Worm (Caenorhabditis elegans) whole organism, mixed stage, embryonic: ENCODE results near the gene C07E3.10.

Experiments used
- M03D4.4 ChIP-seq: sonication (generic microtip); optimal IDR thresholded peaks from 2 replicates; lab custom pipeline; 2017; ENCODE audit warnings: mild to moderate bottlenecking, missing genetic modification characterization, missing compliant biosample characterization
- bed-3 ChIP-seq: fragments of 200-800 bp; sonication (Bioruptor generic); optimal IDR thresholded peaks from 3 replicates; lab custom pipeline; 2018; ENCODE audit warnings: mild to moderate bottlenecking, missing genetic modification characterization, moderate library complexity, missing compliant biosample characterization
- ceh-39 ChIP-seq: fragments of 150-350 bp; optimal IDR thresholded peaks from 2 replicates; lab custom pipeline; 2014; ENCODE audit warnings: missing biosample characterization, missing genetic modification characterization
- ceh-83 ChIP-seq: fragments of 200-800 bp; sonication (Bioruptor generic); optimal IDR thresholded peaks from 2 replicates; lab custom pipeline; 2018; ENCODE audit warnings: mild to moderate bottlenecking, missing genetic modification characterization, missing compliant biosample characterization
- ces-1 ChIP-seq: fragments of 150-350 bp; optimal IDR thresholded peaks from 2 replicates; lab custom pipeline; 2014; ENCODE audit warnings: missing biosample characterization, missing genetic modification reagents, missing genetic modification characterization
- cnd-1 ChIP-seq: fragments of 200-800 bp; sonication (Bioruptor generic); optimal IDR thresholded peaks from 2 replicates; lab custom pipeline; 2018; ENCODE audit warnings: mild to moderate bottlenecking, missing genetic modification characterization, missing compliant biosample characterization
- drap-1 ChIP-seq: fragments of 200-800 bp; sonication (Bioruptor generic); optimal IDR thresholded peaks from 3 replicates; lab custom pipeline; 2018; ENCODE audit warnings: mild to moderate bottlenecking, missing genetic modification characterization, missing compliant biosample characterization
- elt-1 ChIP-seq: sonication (generic microtip); optimal IDR thresholded peaks from 2 replicates; lab custom pipeline; 2017; ENCODE audit warnings: missing genetic modification characterization, mild to moderate bottlenecking, missing compliant biosample characterization, antibody characterized with exemption, moderate library complexity, borderline replicate concordance; ENCODE audit not compliant: insufficient read depth
- elt-3 ChIP-seq: fragments of 150-350 bp; optimal IDR thresholded peaks from 2 replicates; lab custom pipeline; 2014; ENCODE audit warnings: missing biosample characterization, missing genetic modification characterization
- flh-1 ChIP-seq: fragments of 200-800 bp; sonication (Bioruptor generic); optimal IDR thresholded peaks from 2 replicates; lab custom pipeline; 2018; ENCODE audit warnings: mild to moderate bottlenecking, missing genetic modification characterization, moderate library complexity, missing compliant biosample characterization
- ham-2 ChIP-seq: fragments of 200-800 bp; sonication (Bioruptor generic); optimal IDR thresholded peaks from 2 replicates; lab custom pipeline; 2018; ENCODE audit warnings: mild to moderate bottlenecking, missing genetic modification characterization, missing compliant biosample characterization
- hlh-1 ChIP-seq: fragments of 150-350 bp; optimal IDR thresholded peaks from 2 replicates; lab custom pipeline; 2014; ENCODE audit warnings: missing biosample characterization, missing genetic modification reagents, missing genetic modification characterization
- lin-13 ChIP-seq: fragments of 150-350 bp; optimal IDR thresholded peaks from 2 replicates; lab custom pipeline; 2014; ENCODE audit warnings: missing biosample characterization, missing genetic modification characterization
- lin-32 ChIP-seq: fragments of 200-800 bp; sonication (Bioruptor generic); optimal IDR thresholded peaks from 2 replicates; lab custom pipeline; 2018; ENCODE audit warnings: mild to moderate bottlenecking, missing genetic modification characterization, missing compliant biosample characterization
- lsy-2 ChIP-seq: fragments of 150-350 bp; optimal IDR thresholded peaks from 2 replicates; lab custom pipeline; 2014; ENCODE audit warnings: missing biosample characterization, missing genetic modification characterization
- mab-5 ChIP-seq: fragments of 150-350 bp; optimal IDR thresholded peaks from 2 replicates; lab custom pipeline; 2014; ENCODE audit warnings: missing biosample characterization, missing genetic modification characterization
- mep-1 ChIP-seq: fragments of 150-350 bp; optimal IDR thresholded peaks from 2 replicates; lab custom pipeline; 2017; ENCODE audit warnings: missing biosample characterization, missing genetic modification reagents, missing genetic modification characterization, inconsistent platforms
- mls-2 ChIP-seq: sonication (generic microtip); optimal IDR thresholded peaks from 2 replicates; lab custom pipeline; 2016; ENCODE audit warnings: mild to moderate bottlenecking, missing genetic modification characterization, moderate library complexity, missing compliant biosample characterization
- nhr-12 ChIP-seq: fragments of 150-350 bp; optimal IDR thresholded peaks from 2 replicates; lab custom pipeline; 2014; ENCODE audit warnings: missing biosample characterization, missing genetic modification characterization
- nhr-237 ChIP-seq: fragments of 150-350 bp; optimal IDR thresholded peaks from 2 replicates; lab custom pipeline; 2014; ENCODE audit warnings: missing biosample characterization, missing genetic modification characterization
- nhr-28 ChIP-seq: fragments of 150-350 bp; optimal IDR thresholded peaks from 2 replicates; lab custom pipeline; 2014; ENCODE audit warnings: missing biosample characterization, missing genetic modification characterization
- nhr-76 ChIP-seq: sonication (generic microtip); optimal IDR thresholded peaks from 2 replicates; lab custom pipeline; 2017; ENCODE audit warnings: missing biosample characterization, missing genetic modification characterization
- sem-2 ChIP-seq: fragments of 200-800 bp; sonication (Bioruptor generic); optimal IDR thresholded peaks from 2 replicates; lab custom pipeline; 2018; ENCODE audit warnings: mild to moderate bottlenecking, missing genetic modification characterization, missing compliant biosample characterization
- snpc-4 ChIP-seq: fragments of 150-350 bp; optimal IDR thresholded peaks from 2 replicates; lab custom pipeline; 2014; ENCODE audit warnings: missing biosample characterization, missing genetic modification characterization
- sptf-1 ChIP-seq: sonication (generic microtip); optimal IDR thresholded peaks from 2 replicates; lab custom pipeline; 2017; ENCODE audit warnings: mild to moderate bottlenecking, missing genetic modification characterization, moderate library complexity, missing compliant biosample characterization
- tbx-8 ChIP-seq: fragments of 200-800 bp; sonication (Bioruptor generic); optimal IDR thresholded peaks from 2 replicates; lab custom pipeline; 2018; ENCODE audit warnings: mild to moderate bottlenecking, missing genetic modification characterization, moderate library complexity, missing compliant biosample characterization
- unc-120 ChIP-seq: sonication (generic microtip); optimal IDR thresholded peaks from 2 replicates; lab custom pipeline; 2017; ENCODE audit warnings: missing genetic modification characterization, missing compliant biosample characterization; ENCODE audit not compliant: poor library complexity, severe bottlenecking
- unc-39 ChIP-seq: fragments of 150-350 bp; optimal IDR thresholded peaks from 2 replicates; lab custom pipeline; 2014; ENCODE audit warnings: missing biosample characterization, missing genetic modification characterization
- unc-62 ChIP-seq: fragments of 150-350 bp; optimal IDR thresholded peaks from 2 replicates; lab custom pipeline; 2014; ENCODE audit warnings: missing biosample characterization, missing genetic modification reagents, missing genetic modification characterization
- ztf-11 ChIP-seq: fragments of 150-350 bp; optimal IDR thresholded peaks from 2 replicates; lab custom pipeline; 2014; ENCODE audit warnings: missing biosample characterization, missing genetic modification characterization

The C07E3.10 gene

DNA sequence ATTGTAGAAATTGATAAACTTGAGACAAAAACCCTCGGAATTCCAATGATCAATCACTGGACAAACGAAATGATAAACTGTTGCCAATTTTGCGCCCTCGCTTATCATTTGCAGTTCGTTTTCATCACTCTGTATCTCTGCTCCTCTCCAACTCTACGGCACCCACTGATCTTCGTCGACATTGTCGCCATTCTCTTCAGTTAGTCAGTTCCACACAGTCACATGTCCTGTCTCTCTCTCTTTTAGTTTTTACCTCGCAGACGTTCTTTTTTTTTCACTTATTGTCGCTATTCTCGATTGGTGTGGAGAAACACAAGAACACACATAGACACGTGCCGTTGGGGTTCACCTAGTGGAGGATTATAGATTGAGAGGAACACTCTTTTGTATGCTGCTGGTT lies 42.9 kb downstream of the C07E3.10 start:
- no peak for TF ChIP-seq lsy-2
- TF ChIP-seq ztf-11 (tag; lab: Kevin White, UChicago): no peak
- TF ChIP-seq ceh-83: no peak
- TF ChIP-seq nhr-76 (tag; lab: Kevin White, UChicago): no peak
- TF ChIP-seq M03D4.4 (tag; lab: Kevin White, UChicago): no peak
- no peak for TF ChIP-seq mep-1 (tag; lab: Kevin White, UChicago)
- no peak for TF ChIP-seq mls-2
- no peak for TF ChIP-seq unc-39 (tag; lab: Kevin White, UChicago)
- TF ChIP-seq nhr-12 (tag; lab: Kevin White, UChicago): no peak
- TF ChIP-seq ham-2 (GFP tag; lab: Kevin White, UChicago): no peak
- no peak for TF ChIP-seq hlh-1 (tag; lab: Kevin White, UChicago)
- TF ChIP-seq nhr-237 (tag; lab: Kevin White, UChicago): no peak

DNA sequence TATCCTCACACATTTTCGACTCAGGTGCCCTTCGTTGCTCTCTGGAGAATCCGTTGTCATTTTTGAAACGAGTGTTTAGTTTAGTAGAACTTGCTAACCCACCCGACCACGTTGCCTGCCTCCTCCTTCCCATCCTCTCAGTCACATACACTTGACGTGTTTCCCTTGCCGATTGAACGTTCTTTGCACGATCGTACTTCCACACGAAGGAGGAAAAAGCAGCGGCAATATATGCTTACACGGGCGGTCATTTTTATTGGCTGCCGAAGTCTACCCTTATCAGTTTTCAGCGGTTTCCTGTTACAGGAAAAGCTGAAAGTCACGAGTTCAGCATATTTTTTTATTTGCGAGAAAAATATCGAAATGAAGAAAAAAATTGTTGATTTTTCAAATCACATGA lies 43.6 kb downstream of the C07E3.10 start:
- TF ChIP-seq nhr-28 (tag; lab: Kevin White, UChicago) (no peak), tbx-8 (GFP tag; lab: Kevin White, UChicago) (no peak), unc-62 (GFP tag; lab: Kevin White, UChicago) (no peak), bed-3 (GFP tag; lab: Kevin White, UChicago) (no peak), mls-2 (no peak), lsy-2 (no peak), cnd-1 (no peak), ztf-11 (tag; lab: Kevin White, UChicago) (no peak), elt-3 (no peak), flh-1 (GFP tag; lab: Kevin White, UChicago) (no peak), M03D4.4 (tag; lab: Kevin White, UChicago) (no peak), lin-13 (tag; lab: Kevin White, UChicago) (no peak), sem-2 (no peak), hlh-1 (tag; lab: Kevin White, UChicago) (no peak), ceh-83 (no peak), drap-1 (GFP tag; lab: Kevin White, UChicago) (no peak), mab-5 (no peak)

DNA sequence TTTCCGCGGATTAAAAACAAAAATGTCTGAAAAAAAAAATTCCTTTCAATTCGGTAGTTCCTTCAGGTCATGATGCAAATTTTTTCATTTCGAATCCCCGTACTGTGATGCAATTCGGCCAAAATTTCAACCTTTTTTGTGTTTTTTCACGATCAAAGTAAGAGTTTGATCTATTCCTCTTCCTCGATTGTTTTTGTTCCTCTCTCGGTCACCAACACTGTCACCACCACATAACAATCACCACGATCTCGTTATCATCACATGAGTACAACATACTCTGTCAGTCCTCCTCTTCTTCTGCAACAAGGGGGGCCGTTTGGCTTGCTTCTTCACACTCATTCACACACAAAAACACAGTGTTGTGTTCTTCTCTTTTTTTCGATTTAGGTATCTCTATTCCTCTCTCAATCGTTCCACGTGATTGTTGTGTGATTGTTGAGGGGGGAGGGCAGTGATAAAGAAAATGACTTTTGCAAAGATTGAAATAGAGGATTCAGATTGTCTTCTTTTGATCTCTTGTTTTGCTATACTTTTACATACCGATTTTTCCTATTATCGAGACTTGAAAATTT lies 44.2 kb downstream of the C07E3.10 start:
- TF ChIP-seq lsy-2 (no peak), elt-3 (no peak), unc-39 (tag; lab: Kevin White, UChicago) (no peak), M03D4.4 (tag; lab: Kevin White, UChicago) (no peak), cnd-1 (no peak), bed-3 (GFP tag; lab: Kevin White, UChicago) (no peak), elt-1 (no peak), ces-1 (no peak), nhr-12 (tag; lab: Kevin White, UChicago) (no peak), nhr-28 (tag; lab: Kevin White, UChicago) (no peak), hlh-1 (tag; lab: Kevin White, UChicago) (no peak), ham-2 (GFP tag; lab: Kevin White, UChicago) (no peak)
- TF ChIP-seq, all 35 proteins: peak for 0

DNA sequence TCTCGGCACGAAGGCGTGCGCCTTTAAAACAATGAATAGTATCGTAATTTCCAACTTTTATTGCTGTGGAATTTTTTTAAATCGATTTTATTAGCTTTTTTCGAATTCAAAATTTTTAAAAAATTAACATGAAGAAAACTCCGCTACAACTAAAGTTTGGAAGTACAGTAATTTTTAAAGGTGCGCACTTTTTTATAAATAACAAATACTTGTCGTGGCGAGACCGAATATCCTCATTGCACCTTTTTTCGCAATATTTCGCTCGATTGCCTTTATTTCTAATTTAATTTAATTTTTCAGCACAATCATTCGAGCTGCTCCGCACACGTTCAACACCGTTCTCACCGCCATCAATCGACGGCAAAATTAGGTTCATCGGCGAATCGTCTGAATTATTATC lies 44.7 kb downstream of the C07E3.10 start, which contains the start of the genes T09F3.2 and T09F3.7:
Gene T09F3.2, plus strand, starts transcription at position 301 of the 400 bp plus-strand sequence.
Gene T09F3.7, plus strand, starts transcription at position 315 of the 400 bp plus-strand sequence.
- TF ChIP-seq unc-120 (tag; lab: Kevin White, UChicago): no peak
- TF ChIP-seq snpc-4: no peak
- no peak for TF ChIP-seq bed-3 (GFP tag; lab: Kevin White, UChicago)
- no peak for TF ChIP-seq ces-1
- no peak for TF ChIP-seq mls-2
- no peak for TF ChIP-seq ztf-11 (tag; lab: Kevin White, UChicago)
- TF ChIP-seq mep-1 (tag; lab: Kevin White, UChicago): no peak
- no peak for TF ChIP-seq nhr-76 (tag; lab: Kevin White, UChicago)
- TF ChIP-seq nhr-28 (tag; lab: Kevin White, UChicago): no peak
- TF ChIP-seq, all 35 proteins: peak for 0

DNA sequence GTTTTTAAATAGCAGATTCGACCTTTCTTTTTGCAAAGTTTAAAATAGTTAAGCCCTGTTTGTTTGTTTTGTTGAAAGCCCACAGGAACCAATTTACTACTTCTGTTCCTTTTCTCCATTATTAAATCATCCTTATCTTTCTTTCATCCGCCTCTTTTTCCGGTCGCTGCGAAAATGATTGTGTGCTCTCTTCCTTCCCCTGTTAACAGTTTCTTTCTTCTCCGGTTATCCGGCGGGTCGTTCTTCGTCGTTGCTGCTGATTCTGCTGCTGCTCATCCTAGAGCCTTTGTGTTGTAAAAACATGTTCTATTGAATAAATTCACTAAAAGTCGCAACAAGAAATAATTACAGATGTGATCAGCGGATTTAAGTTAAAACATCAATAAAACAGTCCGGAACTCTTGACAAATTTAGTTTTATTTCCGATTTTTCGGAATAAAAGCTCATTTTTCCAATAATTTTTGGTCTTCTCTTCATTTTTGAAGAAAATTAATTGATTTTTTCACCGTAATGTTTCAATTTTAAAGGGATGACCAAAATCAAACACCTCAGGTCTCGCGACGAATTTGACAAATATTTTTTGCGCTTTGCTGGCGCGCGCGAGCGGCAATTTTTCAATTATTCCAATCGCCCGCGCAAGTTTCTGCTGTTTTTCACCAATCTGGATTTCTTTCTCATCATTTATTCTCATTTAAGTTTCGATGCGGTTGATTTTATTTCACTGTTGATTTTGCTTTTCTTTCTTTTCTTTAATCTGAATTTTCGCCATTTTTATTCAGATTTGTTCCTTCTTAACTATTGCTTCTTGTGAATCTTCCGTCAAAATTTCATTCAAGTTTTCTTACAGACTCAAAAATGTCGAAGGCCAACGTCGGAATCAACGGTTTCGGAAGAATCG lies 47.4 kb downstream of the C07E3.10 start, which contains the start of gene gpd-1:
Gene gpd-1, plus strand, starts transcription at position 848 of the 898 bp plus-strand sequence.
- TF ChIP-seq sptf-1 (tag; lab: Kevin White, UChicago) (no peak), snpc-4 (no peak), M03D4.4 (tag; lab: Kevin White, UChicago) (no peak), unc-39 (tag; lab: Kevin White, UChicago) (no peak), bed-3 (GFP tag; lab: Kevin White, UChicago) (no peak), ceh-39 (tag; lab: Kevin White, UChicago) (no peak), lin-32 (GFP tag; lab: Kevin White, UChicago) (no peak), nhr-12 (tag; lab: Kevin White, UChicago) (no peak)
